Fruit fly (Drosophila melanogaster): ENCODE results near the gene CG13895.

DNA sequence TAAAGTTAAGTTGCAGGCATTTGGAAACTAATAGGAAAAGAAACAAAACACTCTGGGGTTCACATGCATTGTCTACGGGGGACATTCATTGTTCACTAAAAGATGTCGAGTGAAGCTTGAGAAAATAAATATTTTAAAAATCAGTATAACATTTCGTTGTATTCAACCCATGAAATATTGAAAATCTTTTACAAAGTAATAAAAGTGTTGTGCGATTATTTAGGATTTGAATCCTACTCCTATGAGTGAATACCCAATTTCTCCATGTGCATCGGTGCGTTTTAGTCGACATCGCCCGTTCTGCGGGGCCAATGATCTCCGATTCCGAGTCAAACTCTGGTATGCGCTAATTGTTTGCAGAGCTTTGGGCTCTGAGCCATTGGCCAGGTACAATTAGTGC lies 46.6 kb upstream of the CG13895 start:
- no peak for TF ChIP-seq shn (GFP tag; optimal IDR thresholded peaks at IDR 0.05)
- no peak for TF ChIP-seq CG17612 (GFP tag; IDR thresholded peaks at IDR 0.05)
- TF ChIP-seq Doc3 (GFP tag; IDR thresholded peaks at IDR 0.05; ENCODE audit: partially characterized antibody), result no peak
- TF ChIP-seq Vsx1 (GFP tag; optimal IDR thresholded peaks at IDR 0.05), result no peak
- no peak for TF ChIP-seq CG10431 (GFP tag; optimal IDR thresholded peaks at IDR 0.05)
- no peak for TF ChIP-seq Gug (GFP tag; IDR thresholded peaks at IDR 0.05)
- peak; percentile 36 for TF ChIP-seq CG1529 (GFP tag; optimal IDR thresholded peaks at IDR 0.05)
- no peak for TF ChIP-seq CG17361 (GFP tag; IDR thresholded peaks at IDR 0.05)
- no peak for TF ChIP-seq CG32532 (GFP tag; IDR thresholded peaks at IDR 0.05)
- TF ChIP-seq sqz (GFP tag; optimal IDR thresholded peaks at IDR 0.05), result no peak
- TF ChIP-seq CG15011 (GFP tag; optimal IDR thresholded peaks at IDR 0.05), result no peak
- TF ChIP-seq trem (tag; optimal IDR thresholded peaks at IDR 0.05), result no peak
- TF ChIP-seq MBD-R2 (GFP tag; IDR thresholded peaks at IDR 0.05), result no peak
- TF ChIP-seq so (GFP tag; IDR thresholded peaks at IDR 0.05), result no peak

All from whole organism, embryonic.